Fruit fly (Drosophila melanogaster) whole organism, embryonic: ENCODE data around the gene CG43755.

Experiments
- ATbp ChIP-seq: fragments of 200-800 bp; sonication (Bioruptor generic); optimal IDR thresholded peaks from 2 replicates; lab custom pipeline; 2017; ENCODE audit warnings: missing biosample characterization, mild to moderate bottlenecking, missing genetic modification characterization, missing genetic modification reagents
- Aef1 ChIP-seq: fragments of 200-800 bp; sonication (Bioruptor generic); IDR thresholded peaks from 3 replicates; pipeline ENCODE4 v1.3.6; 2022; ENCODE audit warnings: missing biosample characterization, missing genetic modification characterization
- Asciz ChIP-seq: fragments of 200-800 bp; sonication (Bioruptor generic); optimal IDR thresholded peaks from 2 replicates; lab custom pipeline; 2017; ENCODE audit warnings: missing biosample characterization, mild to moderate bottlenecking, missing genetic modification characterization, missing genetic modification reagents
- BtbVII ChIP-seq: fragments of 200-800 bp; sonication (Bioruptor generic); optimal IDR thresholded peaks from 3 replicates; lab custom pipeline; 2017; ENCODE audit warnings: missing biosample characterization, mild to moderate bottlenecking, missing genetic modification characterization
- CG12219 ChIP-seq: fragments of 200-800 bp; sonication (Bioruptor generic); optimal IDR thresholded peaks from 3 replicates; lab custom pipeline; 2018; ENCODE audit warnings: missing biosample characterization, mild to moderate bottlenecking, missing genetic modification characterization
- CG12299 ChIP-seq: fragments of 200-800 bp; sonication (Bioruptor generic); optimal IDR thresholded peaks from 2 replicates; lab custom pipeline; 2018; ENCODE audit warnings: missing biosample characterization, mild to moderate bottlenecking, missing genetic modification characterization
- CG12659 ChIP-seq: fragments of 200-800 bp; sonication (Bioruptor generic); optimal IDR thresholded peaks from 3 replicates; lab custom pipeline; 2017; ENCODE audit warnings: mild to moderate bottlenecking, missing biosample characterization, missing genetic modification reagents, missing genetic modification characterization
- CG1602 ChIP-seq: fragments of 200-800 bp; sonication (Bioruptor generic); optimal IDR thresholded peaks from 3 replicates; lab custom pipeline; 2016; ENCODE audit warnings: missing biosample characterization, missing genetic modification characterization
- CG17186 ChIP-seq: fragments of 200-800 bp; sonication (Bioruptor generic); optimal IDR thresholded peaks from 3 replicates; lab custom pipeline; 2017; ENCODE audit warnings: missing biosample characterization, missing genetic modification reagents, missing genetic modification characterization
- CG17385 ChIP-seq: fragments of 200-800 bp; sonication (Bioruptor generic); optimal IDR thresholded peaks from 3 replicates; lab custom pipeline; 2018; ENCODE audit warnings: missing biosample characterization, mild to moderate bottlenecking, missing genetic modification characterization
- CG33213 ChIP-seq: fragments of 200-800 bp; sonication (Bioruptor generic); optimal IDR thresholded peaks from 3 replicates; lab custom pipeline; 2016; ENCODE audit warnings: missing biosample characterization, missing genetic modification characterization
- CG34376 ChIP-seq: fragments of 200-800 bp; sonication (Bioruptor generic); optimal IDR thresholded peaks from 2 replicates; lab custom pipeline; 2018; ENCODE audit warnings: missing biosample characterization, mild to moderate bottlenecking, missing genetic modification characterization
- CG4282 ChIP-seq: fragments of 200-800 bp; sonication (Bioruptor generic); optimal IDR thresholded peaks from 2 replicates; lab custom pipeline; 2016; ENCODE audit warnings: missing biosample characterization, missing genetic modification characterization
- CG4360 ChIP-seq: fragments of 200-800 bp; sonication (Bioruptor generic); IDR thresholded peaks from 2 replicates; pipeline ENCODE4 v1.3.6; 2022; ENCODE audit warnings: missing biosample characterization, missing genetic modification characterization
- CG6175 ChIP-seq: fragments of 200-800 bp; sonication (Bioruptor generic); IDR thresholded peaks from 3 replicates; pipeline ENCODE4 v1.3.6; 2022; ENCODE audit warnings: missing biosample characterization, missing genetic modification characterization
- CG6683 ChIP-seq: fragments of 200-800 bp; sonication (Bioruptor generic); optimal IDR thresholded peaks from 2 replicates; lab custom pipeline; 2017; ENCODE audit warnings: missing biosample characterization, mild to moderate bottlenecking, missing genetic modification characterization, missing genetic modification reagents
- CG6854 ChIP-seq: fragments of 200-800 bp; sonication (Bioruptor generic); optimal IDR thresholded peaks from 3 replicates; lab custom pipeline; 2017; ENCODE audit warnings: missing biosample characterization, mild to moderate bottlenecking, missing genetic modification characterization
- CG7357 ChIP-seq: fragments of 200-800 bp; sonication (Bioruptor generic); IDR thresholded peaks from 3 replicates; pipeline ENCODE4 v1.3.6; 2022; ENCODE audit warnings: missing biosample characterization, missing genetic modification characterization
- CG9876 ChIP-seq: fragments of 200-800 bp; sonication (Bioruptor generic); optimal IDR thresholded peaks from 2 replicates; lab custom pipeline; 2016; ENCODE audit warnings: missing biosample characterization, missing genetic modification characterization
- Deaf1 ChIP-seq: fragments of 200-800 bp; optimal IDR thresholded peaks from 3 replicates; lab custom pipeline; 2019; ENCODE audit warnings: missing biosample characterization, mild to moderate bottlenecking, missing genetic modification characterization, moderate library complexity
- Hmx ChIP-seq: fragments of 200-800 bp; sonication (Bioruptor generic); optimal IDR thresholded peaks from 2 replicates; lab custom pipeline; 2016; ENCODE audit warnings: missing biosample characterization, missing genetic modification characterization
- Hr39 ChIP-seq: fragments of >200 bp; optimal IDR thresholded peaks from 2 replicates; lab custom pipeline; 2017
- MTF-1 ChIP-seq: fragments of 200-800 bp; sonication (Bioruptor generic); optimal IDR thresholded peaks from 2 replicates; lab custom pipeline; 2018; ENCODE audit warnings: missing biosample characterization, mild to moderate bottlenecking, missing genetic modification characterization, borderline replicate concordance
- NC2α ChIP-seq: fragments of 200-800 bp; sonication (Bioruptor generic); optimal IDR thresholded peaks from 2 replicates; lab custom pipeline; 2016; ENCODE audit warnings: missing biosample characterization, missing genetic modification characterization
- Nf-YB ChIP-seq: fragments of 200-800 bp; sonication (Bioruptor generic); optimal IDR thresholded peaks from 3 replicates; lab custom pipeline; 2019; ENCODE audit warnings: missing biosample characterization, mild to moderate bottlenecking, missing genetic modification characterization, moderate library complexity
- Poxn ChIP-seq: fragments of 200-800 bp; sonication (Bioruptor generic); IDR thresholded peaks from 2 replicates; pipeline ENCODE4 v1.3.6; 2022; ENCODE audit warnings: missing biosample characterization, missing genetic modification characterization
- Rfx ChIP-seq: fragments of 200-800 bp; sonication (Bioruptor generic); IDR thresholded peaks from 2 replicates; pipeline ENCODE4 v1.3.6; 2022; ENCODE audit warnings: missing biosample characterization, missing genetic modification characterization
- Sox102F ChIP-seq: fragments of 200-800 bp; sonication (Bioruptor generic); optimal IDR thresholded peaks from 2 replicates; lab custom pipeline; 2018; ENCODE audit warnings: missing biosample characterization, mild to moderate bottlenecking, missing genetic modification characterization, moderate library complexity
- al ChIP-seq: fragments of 200-800 bp; sonication (Bioruptor generic); IDR thresholded peaks from 2 replicates; pipeline ENCODE4 v1.3.6; 2022; ENCODE audit warnings: missing biosample characterization, missing genetic modification characterization
- aop ChIP-seq: fragments of 200-800 bp; sonication (Bioruptor generic); IDR thresholded peaks from 2 replicates; pipeline ENCODE4 v1.3.6; 2022; ENCODE audit warnings: missing biosample characterization, missing genetic modification characterization
- bab2 ChIP-seq: fragments of 200-800 bp; sonication (Bioruptor generic); optimal IDR thresholded peaks from 2 replicates; lab custom pipeline; 2016; ENCODE audit warnings: missing biosample characterization, missing genetic modification characterization
- br ChIP-seq: fragments of >200 bp; optimal IDR thresholded peaks from 2 replicates; lab custom pipeline; 2017
- ci ChIP-seq: fragments of 200-800 bp; sonication (Bioruptor generic); IDR thresholded peaks from 3 replicates; pipeline ENCODE4 v1.3.6; 2022; ENCODE audit warnings: missing biosample characterization, missing genetic modification characterization
- cwo ChIP-seq: fragments of 200-800 bp; sonication (Bioruptor generic); optimal IDR thresholded peaks from 3 replicates; lab custom pipeline; 2017; ENCODE audit warnings: missing biosample characterization, missing genetic modification characterization, mild to moderate bottlenecking, moderate library complexity, missing genetic modification reagents
- danr ChIP-seq: fragments of 200-800 bp; sonication (Bioruptor generic); IDR thresholded peaks from 2 replicates; pipeline ENCODE4 v1.3.6; 2022; ENCODE audit warnings: missing biosample characterization, missing genetic modification characterization
- exex ChIP-seq: fragments of 200-800 bp; sonication (Bioruptor generic); optimal IDR thresholded peaks from 4 replicates; lab custom pipeline; 2018; ENCODE audit warnings: missing biosample characterization, mild to moderate bottlenecking, missing genetic modification characterization, moderate library complexity
- fd64A ChIP-seq: fragments of 200-800 bp; sonication (Bioruptor generic); optimal IDR thresholded peaks from 3 replicates; lab custom pipeline; 2018; ENCODE audit warnings: missing biosample characterization, mild to moderate bottlenecking, missing genetic modification characterization
- ftz-f1 ChIP-seq: fragments of 200-800 bp; sonication (Bioruptor generic); optimal IDR thresholded peaks from 2 replicates; lab custom pipeline; 2016; ENCODE audit warnings: missing biosample characterization, missing genetic modification characterization
- gce ChIP-seq: fragments of 200-800 bp; sonication (Bioruptor generic); IDR thresholded peaks from 3 replicates; pipeline ENCODE4 v1.3.6; 2022; ENCODE audit warnings: missing biosample characterization, missing genetic modification characterization
- inv ChIP-seq: fragments of 200-800 bp; sonication (Bioruptor generic); IDR thresholded peaks from 2 replicates; pipeline ENCODE4 v1.3.6; 2022; ENCODE audit warnings: missing biosample characterization, missing genetic modification characterization; ENCODE audit not compliant: partially characterized antibody
- pros ChIP-seq: fragments of 200-800 bp; sonication (Bioruptor generic); optimal IDR thresholded peaks from 3 replicates; lab custom pipeline; 2019; ENCODE audit warnings: missing biosample characterization, mild to moderate bottlenecking, missing genetic modification characterization, moderate library complexity
- pzg ChIP-seq: fragments of 200-800 bp; sonication (Bioruptor generic); optimal IDR thresholded peaks from 3 replicates; lab custom pipeline; 2018; ENCODE audit warnings: missing biosample characterization, mild to moderate bottlenecking, missing genetic modification characterization, moderate library complexity
- row ChIP-seq: fragments of 200-800 bp; sonication (Bioruptor generic); IDR thresholded peaks from 3 replicates; pipeline ENCODE4 v1.3.6; 2022; ENCODE audit warnings: missing biosample characterization, missing genetic modification characterization
- slbo ChIP-seq: fragments of 200-800 bp; sonication (Bioruptor generic); IDR thresholded peaks from 2 replicates; pipeline ENCODE4 v1.3.6; 2022; ENCODE audit warnings: missing biosample characterization, missing genetic modification characterization
- toy ChIP-seq: fragments of 200-800 bp; sonication (Bioruptor generic); IDR thresholded peaks from 2 replicates; pipeline ENCODE4 v1.3.6; 2022; ENCODE audit warnings: missing biosample characterization, missing genetic modification characterization
- trem ChIP-seq: fragments of 200-800 bp; optimal IDR thresholded peaks from 3 replicates; lab custom pipeline; 2019; ENCODE audit warnings: missing biosample characterization, mild to moderate bottlenecking, missing genetic modification characterization, moderate library complexity
- trh ChIP-seq: fragments of 200-800 bp; sonication (Bioruptor generic); optimal IDR thresholded peaks from 2 replicates; lab custom pipeline; 2016; ENCODE audit warnings: missing biosample characterization, missing genetic modification characterization
- tx ChIP-seq: fragments of 200-800 bp; sonication (Bioruptor generic); optimal IDR thresholded peaks from 2 replicates; lab custom pipeline; 2016; ENCODE audit warnings: missing biosample characterization, missing genetic modification characterization
- vfl ChIP-seq: fragments of 200-800 bp; sonication (Bioruptor generic); optimal IDR thresholded peaks from 2 replicates; lab custom pipeline; 2016; ENCODE audit warnings: missing biosample characterization, missing genetic modification characterization
- wek ChIP-seq: fragments of 200-800 bp; sonication (Bioruptor generic); optimal IDR thresholded peaks from 3 replicates; lab custom pipeline; 2018; ENCODE audit warnings: missing biosample characterization, mild to moderate bottlenecking, missing genetic modification characterization, moderate library complexity
- zen2 ChIP-seq: fragments of 200-800 bp; sonication (Bioruptor generic); IDR thresholded peaks from 3 replicates; pipeline ENCODE4 v1.3.6; 2022; ENCODE audit warnings: missing biosample characterization, missing genetic modification characterization; ENCODE audit not compliant: partially characterized antibody

Gene CG43755

DNA sequence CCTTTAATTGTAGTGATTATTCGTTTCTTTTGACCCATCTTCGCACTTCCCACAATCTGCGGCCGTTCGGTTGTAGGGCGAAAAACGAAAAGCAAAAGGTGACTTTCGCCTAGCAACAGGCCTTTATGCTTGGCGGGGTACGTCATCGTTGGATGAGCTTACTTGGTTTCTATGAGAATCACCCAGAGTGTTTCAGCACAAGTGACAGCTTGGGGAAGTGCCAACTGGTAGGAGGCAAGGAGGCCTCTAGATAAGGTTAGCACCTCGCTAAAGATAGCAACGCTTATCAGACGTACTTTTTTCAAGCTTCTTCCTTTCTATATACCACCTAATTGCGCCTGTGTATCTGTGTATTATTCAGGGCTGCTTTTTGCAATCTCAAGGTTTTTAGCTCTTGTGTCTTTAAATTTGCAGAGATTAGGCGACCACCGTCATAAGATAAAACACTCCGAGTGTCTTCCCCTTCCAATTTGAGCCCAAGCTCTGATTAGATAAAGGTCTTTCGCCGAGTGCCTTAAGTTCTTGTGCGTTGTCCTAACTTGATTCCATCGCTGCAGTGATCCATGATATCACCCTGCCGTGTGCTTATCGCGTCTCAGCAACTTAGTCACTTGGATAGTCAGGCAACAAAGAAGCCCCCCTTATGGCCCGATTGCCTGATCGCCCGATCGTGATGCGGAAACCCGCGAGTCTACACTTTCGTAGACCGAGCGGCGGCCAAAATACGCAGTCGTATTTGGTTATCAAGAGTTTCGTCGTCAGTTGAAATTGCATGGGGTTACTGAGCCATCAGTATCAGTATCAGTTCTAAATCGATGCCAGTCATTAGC lies 28.5 kb downstream of the CG43755 start (continued):
- TF ChIP-seq pros (GFP tag; lab: Kevin White, UChicago) (no peak), BtbVII (GFP tag; lab: Kevin White, UChicago) (peak; percentile 9), gce (GFP tag; lab: Robert Waterston, UW) (no peak), CG6854 (GFP tag; lab: Kevin White, UChicago) (no peak), pzg (GFP tag; lab: Kevin White, UChicago) (no peak), Aef1 (GFP tag; lab: Robert Waterston, UW) (no peak), CG6175 (GFP tag; lab: Robert Waterston, UW) (no peak), CG34376 (GFP tag; lab: Kevin White, UChicago) (peak; percentile 91), Asciz (GFP tag; lab: Kevin White, UChicago) (no peak), trem (tag; lab: Kevin White, UChicago) (no peak), br (lab: Kevin White, UChicago) (no peak), trh (GFP tag; lab: Kevin White, UChicago) (no peak), al (no peak), CG6683 (no peak), wek (GFP tag; lab: Kevin White, UChicago) (no peak), cwo (peak; percentile 47), danr (GFP tag; lab: Robert Waterston, UW) (no peak), tx (no peak), CG12659 (GFP tag; lab: Kevin White, UChicago) (no peak), CG12299 (tag; lab: Kevin White, UChicago) (no peak), vfl (no peak), CG12219 (GFP tag; lab: Kevin White, UChicago) (no peak), CG4360 (GFP tag; lab: Robert Waterston, UW) (no peak), Deaf1 (tag; lab: Kevin White, UChicago) (peak; percentile 67), zen2 (no peak), exex (tag; lab: Kevin White, UChicago) (peak; percentile 72), MTF-1 (GFP tag; lab: Kevin White, UChicago) (no peak), Poxn (no peak), CG17186 (GFP tag; lab: Kevin White, UChicago) (no peak), Nf-YB (GFP tag; lab: Kevin White, UChicago) (no peak), ftz-f1 (GFP tag; lab: Kevin White, UChicago) (peak; percentile 12), toy (GFP tag; lab: Robert Waterston, UW) (no peak), CG1602 (GFP tag; lab: Kevin White, UChicago) (no peak), ATbp (no peak), Hr39 (lab: Kevin White, UChicago) (no peak), CG17385 (no peak), aop (GFP tag; lab: Robert Waterston, UW) (no peak), CG4282 (GFP tag; lab: Kevin White, UChicago) (no peak), ci (GFP tag; lab: Robert Waterston, UW) (0 out of 3 replicates have a peak, but pooled peaks have one; percentile 24), slbo (GFP tag; lab: Robert Waterston, UW) (peak; percentile 18; the same call in 1 of the 2 replicates), CG33213 (GFP tag; lab: Kevin White, UChicago) (no peak), Hmx (GFP tag; lab: Kevin White, UChicago) (no peak), bab2 (GFP tag; lab: Kevin White, UChicago) (no peak), NC2α (GFP tag; lab: Kevin White, UChicago) (no peak), CG7357 (GFP tag; lab: Robert Waterston, UW) (no peak), fd64A (GFP tag; lab: Kevin White, UChicago) (no peak), row (GFP tag; lab: Robert Waterston, UW) (no peak), inv (GFP tag; lab: Robert Waterston, UW) (no peak), Rfx (GFP tag; lab: Robert Waterston, UW) (no peak), Sox102F (GFP tag; lab: Kevin White, UChicago) (no peak), CG9876 (no peak)
